Fruit fly (Drosophila melanogaster): ENCODE measurements around the gene Eogt.

Gene Eogt

dm6 chr2L:2375655-2376417, 5.1 kb upstream of the Eogt start, which contains the start of gene Atxn7 (continued):
- peak; percentile 97 for TF ChIP-seq CG7963 (GFP tag; IDR thresholded peaks at IDR 0.05; ENCODE audit: partially characterized antibody)
- no peak for TF ChIP-seq pum (GFP tag; optimal IDR thresholded peaks at IDR 0.05)
- peak; percentile 75; the same call in 2 of the 3 replicates for TF ChIP-seq otp (GFP tag; IDR thresholded peaks at IDR 0.05)
- no peak for TF ChIP-seq gsb (GFP tag; IDR thresholded peaks at IDR 0.05)

dm6 chr2L:2376418-2376702, 4.5 kb upstream of the Eogt start:
- TF ChIP-seq ara (GFP tag; IDR thresholded peaks at IDR 0.05) (no peak), CTCF (GFP tag; optimal IDR thresholded peaks at IDR 0.05) (no peak), gsb-n (tag; optimal IDR thresholded peaks at IDR 0.05) (no peak), Dip3 (GFP tag; optimal IDR thresholded peaks at IDR 0.05) (no peak), CG13123 (GFP tag; optimal IDR thresholded peaks at IDR 0.05) (no peak), HmgZ (tag; optimal IDR thresholded peaks at IDR 0.05) (no peak), ken (GFP tag; IDR thresholded peaks at IDR 0.05) (no peak), CG13775 (GFP tag; optimal IDR thresholded peaks at IDR 0.05) (no peak), CG1603 (tag; optimal IDR thresholded peaks at IDR 0.05) (peak; percentile 2), gro (GFP tag; optimal IDR thresholded peaks at IDR 0.05) (no peak), CG11695 (GFP tag; IDR thresholded peaks at IDR 0.05) (peak; percentile 15; the same call in 1 of the 3 replicates), danr (GFP tag; IDR thresholded peaks at IDR 0.05) (no peak), Lhr (GFP tag; optimal IDR thresholded peaks at IDR 0.05) (no peak), CG16779 (GFP tag; IDR thresholded peaks at IDR 0.05) (0 out of 2 replicates have a peak, but pooled peaks have one; percentile 11), zfh1 (GFP tag; IDR thresholded peaks at IDR 0.05) (0 out of 3 replicates have a peak, but pooled peaks have one; percentile 33), CG14710 (tag; optimal IDR thresholded peaks at IDR 0.05) (no peak), lov (optimal IDR thresholded peaks at IDR 0.05) (no peak), lov (GFP tag; IDR thresholded peaks at IDR 0.05) (no peak), HLH3B (GFP tag; IDR thresholded peaks at IDR 0.05) (no peak), Dek (tag; optimal IDR thresholded peaks at IDR 0.05) (no peak), dmrt99B (tag; optimal IDR thresholded peaks at IDR 0.05) (no peak), CG6813 (GFP tag; optimal IDR thresholded peaks at IDR 0.05) (peak; percentile 23)

dm6 chr2L:2382971-2383370, 2.1 kb downstream of the Eogt start, which contains the start of gene PIG-Wa:
TSS of gene PIG-Wa (plus strand) at chr2L:2383202.
- TF ChIP-seq CG17385 (GFP tag; optimal IDR thresholded peaks at IDR 0.05), result no peak
- no peak for TF ChIP-seq fd96Cb (tag; optimal IDR thresholded peaks at IDR 0.05)
- no peak for TF ChIP-seq Mad (GFP tag; optimal IDR thresholded peaks at IDR 0.05)
- peak; percentile 56 for TF ChIP-seq sd (tag; optimal IDR thresholded peaks at IDR 0.05)
- no peak for TF ChIP-seq H2.0 (GFP tag; IDR thresholded peaks at IDR 0.05)
- TF ChIP-seq Sry-δ (GFP tag; optimal IDR thresholded peaks at IDR 0.05), result peak; percentile 90
- TF ChIP-seq CTCF (GFP tag; optimal IDR thresholded peaks at IDR 0.05), result no peak
- no peak for TF ChIP-seq az2 (GFP tag; optimal IDR thresholded peaks at IDR 0.05)
- no peak for TF ChIP-seq CG18476 (GFP tag; optimal IDR thresholded peaks at IDR 0.05)
- no peak for TF ChIP-seq so (GFP tag; IDR thresholded peaks at IDR 0.05)
- no peak for TF ChIP-seq CG30020 (tag; optimal IDR thresholded peaks at IDR 0.05)
- TF ChIP-seq Poxn (GFP tag; IDR thresholded peaks at IDR 0.05), result no peak
- peak; percentile 86 for TF ChIP-seq Dref (GFP tag; IDR thresholded peaks at IDR 0.05)
- no peak for TF ChIP-seq Abd-B (GFP tag; optimal IDR thresholded peaks at IDR 0.05)
- no peak for TF ChIP-seq CG13894 (tag; optimal IDR thresholded peaks at IDR 0.05)
- no peak for TF ChIP-seq prd (optimal IDR thresholded peaks at IDR 0.05)
- no peak for TF ChIP-seq prd (GFP tag; IDR thresholded peaks at IDR 0.05)
- no peak for TF ChIP-seq CG7745 (tag; optimal IDR thresholded peaks at IDR 0.05)
- no peak for TF ChIP-seq lola (GFP tag; optimal IDR thresholded peaks at IDR 0.05)
- TF ChIP-seq tna (GFP tag; IDR thresholded peaks at IDR 0.05; ENCODE audit: partially characterized antibody), result no peak
- peak; percentile 82 for TF ChIP-seq Elba2 (GFP tag; optimal IDR thresholded peaks at IDR 0.05)
- TF ChIP-seq pan (optimal IDR thresholded peaks at IDR 0.05), result no peak
- no peak for TF ChIP-seq pan (GFP tag; optimal IDR thresholded peaks at IDR 0.05 in 1 of 2, IDR thresholded peaks at IDR 0.05 in 1 of 2)
- TF ChIP-seq Bgb (GFP tag; IDR thresholded peaks at IDR 0.05; ENCODE audit: partially characterized antibody), result peak; percentile 56
- no peak for TF ChIP-seq luna (GFP tag; optimal IDR thresholded peaks at IDR 0.05)
- TF ChIP-seq br (optimal IDR thresholded peaks at IDR 0.05), result no peak

Measured in whole organism, embryonic.